Fruit fly (Drosophila melanogaster) whole organism, adult: ENCODE data around the gene jim.

Source experiments
- Crg-1 ChIP-seq: fragments of 200-800 bp; sonication (Bioruptor generic); optimal IDR thresholded peaks from 2 replicates; lab custom pipeline; 2016; ENCODE audit warnings: missing biosample characterization, missing genetic modification characterization
- pad ChIP-seq: fragments of 200-800 bp; sonication (Bioruptor generic); optimal IDR thresholded peaks from 3 replicates; lab custom pipeline; 2017; ENCODE audit warnings: missing biosample characterization, missing genetic modification characterization, mild to moderate bottlenecking, moderate library complexity, missing genetic modification reagents

dm6 chr3L:22773383-22773873 is 61.6 kb downstream of the jim start:
- TF ChIP-seq Crg-1 (GFP tag; lab: Kevin White, UChicago) (no peak), pad (GFP tag; lab: Kevin White, UChicago) (no peak)
